Worm (Caenorhabditis elegans) whole organism, young adult: Measurements from ENCODE around the gene snb-7.

Experiments used
- T07F8.4 ChIP-seq: sonication (generic microtip); optimal IDR thresholded peaks from 2 replicates; lab custom pipeline; 2016; ENCODE audit warnings: mild to moderate bottlenecking, missing genetic modification characterization, moderate library complexity, missing compliant biosample characterization
- Y53G8AR.9 ChIP-seq: fragments of 200-800 bp; sonication (Bioruptor generic); conservative IDR thresholded peaks from 2 replicates; pipeline ENCODE4 v1.3.6; 2022; ENCODE audit warnings: missing genetic modification reagents, missing genetic modification characterization, missing compliant biosample characterization
- ama-1 ChIP-seq, 3 experiments: fragments of 150-350 bp in 1 of 3; sonication (generic microtip) in 2 of 3; optimal IDR thresholded peaks; 2 replicates each; lab custom pipeline; 2014 to 2018; ENCODE audit warnings: missing biosample characterization in 2 of 3, missing genetic modification characterization in 2 of 3, missing genetic modification reagents in 2 of 3
- efl-1 ChIP-seq: fragments of 150-350 bp; optimal IDR thresholded peaks from 2 replicates; lab custom pipeline; 2014; ENCODE audit warnings: missing biosample characterization, missing genetic modification reagents, missing genetic modification characterization
- mcd-1 ChIP-seq: fragments of 200-800 bp; sonication (Bioruptor generic); IDR thresholded peaks from 2 replicates; pipeline ENCODE4 v1.3.6; 2022; ENCODE audit warnings: missing genetic modification reagents, missing genetic modification characterization, missing compliant biosample characterization
- sea-2 ChIP-seq: fragments of 200-800 bp; sonication (Bioruptor generic); IDR thresholded peaks from 2 replicates; pipeline ENCODE4 v1.3.6; 2022; ENCODE audit warnings: missing genetic modification characterization, missing compliant biosample characterization
- snpc-4 ChIP-seq, 5 experiments: fragments of 150-350 bp in 1 of 5; sonication (generic microtip) in 4 of 5; optimal IDR thresholded peaks; 2 replicates each; lab custom pipeline; 2014 to 2018; ENCODE audit warnings: missing genetic modification characterization in 5 of 5, missing biosample characterization in 3 of 5, antibody characterized with exemption in 2 of 5, mild to moderate bottlenecking in 2 of 5, missing compliant biosample characterization in 2 of 5, missing genotype in 2 of 5, moderate library complexity in 2 of 5, missing genetic modification reagents in 1 of 5
- unc-62 ChIP-seq: fragments of 150-350 bp; optimal IDR thresholded peaks from 2 replicates; lab custom pipeline; 2014; ENCODE audit warnings: missing biosample characterization, missing genetic modification reagents, missing genetic modification characterization
- ztf-26 ChIP-seq: sonication (generic microtip); optimal IDR thresholded peaks from 2 replicates; lab custom pipeline; 2017; ENCODE audit warnings: missing genetic modification characterization, missing compliant biosample characterization
- ztf-28 ChIP-seq: fragments of 200-800 bp; sonication (Bioruptor generic); IDR thresholded peaks from 2 replicates; pipeline ENCODE4 v1.3.6; 2022; ENCODE audit warnings: missing genetic modification reagents, missing genetic modification characterization, missing compliant biosample characterization

DNA sequence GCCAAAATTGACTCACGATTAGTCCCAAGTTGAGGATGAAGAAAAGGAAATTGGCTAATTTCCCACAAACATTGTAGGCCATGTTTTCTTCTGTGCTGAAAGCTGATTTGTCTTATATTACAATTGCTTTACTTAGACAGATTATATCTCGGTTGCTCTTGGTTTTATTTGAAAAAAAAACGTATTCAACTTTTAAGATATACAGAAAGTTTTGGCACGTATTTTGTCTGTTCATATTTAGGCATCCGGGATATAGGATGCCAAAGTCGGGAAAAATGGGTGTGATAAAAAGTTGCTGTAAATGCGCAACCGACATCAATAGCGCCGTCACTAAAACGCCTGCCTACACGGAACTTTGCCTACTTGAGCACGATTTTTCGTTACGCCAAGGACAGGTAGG is 40.5 kb upstream of the snb-7 start, which contains the start of gene tsp-4:
- TF ChIP-seq snpc-4 (GFP tag; optimal IDR thresholded peaks at IDR 0.05; lab: Kevin White, UChicago) (no peak), snpc-4 (tag; optimal IDR thresholded peaks at IDR 0.05; lab: Kevin White, UChicago) (no peak), mcd-1 (GFP tag; lab: Robert Waterston, UW) (no peak), efl-1 (no peak), ztf-26 (tag; lab: Kevin White, UChicago) (no peak), sea-2 (GFP tag; lab: Robert Waterston, UW) (no peak), ztf-28 (GFP tag; lab: Robert Waterston, UW) (no peak), T07F8.4 (tag; lab: Kevin White, UChicago) (no peak), ama-1 (optimal IDR thresholded peaks at IDR 0.05; lab: Kevin White, UChicago) (no peak), ama-1 (GFP tag; optimal IDR thresholded peaks at IDR 0.05; lab: Kevin White, UChicago) (no peak), Y53G8AR.9 (GFP tag; lab: Robert Waterston, UW) (no peak), unc-62 (GFP tag; lab: Kevin White, UChicago) (no peak)
